Worm (Caenorhabditis elegans): Measurements from ENCODE around the gene sax-2.

Gene sax-2

DNA sequence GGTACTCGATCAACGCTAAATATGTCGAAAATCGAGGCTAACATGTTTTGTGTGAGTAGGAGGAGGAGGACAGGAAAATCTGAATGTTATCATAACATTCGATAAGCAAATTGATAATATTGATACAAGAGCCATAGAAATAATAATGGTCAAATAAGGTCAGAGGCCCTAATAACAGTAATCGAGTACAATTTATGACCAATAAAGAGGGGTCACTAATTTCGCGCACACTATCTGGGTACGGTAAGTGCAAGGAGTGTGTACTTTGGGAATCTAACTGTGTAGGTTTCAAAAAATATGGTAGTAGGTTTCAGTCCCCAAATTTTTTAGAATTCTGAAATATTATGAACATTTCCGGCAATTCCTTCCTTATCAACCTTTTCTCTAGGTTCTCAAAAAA is 34.0 kb downstream of the sax-2 start:
- TF ChIP-seq ceh-82 (tag; optimal IDR thresholded peaks at IDR 0.05) (no peak), sup-37 (GFP tag; optimal IDR thresholded peaks at IDR 0.05) (no peak), nhr-20 (tag; optimal IDR thresholded peaks at IDR 0.05) (no peak), lsy-2 (tag; optimal IDR thresholded peaks at IDR 0.05) (no peak), lin-35 (GFP tag; optimal IDR thresholded peaks at IDR 0.05) (no peak), mdl-1 (tag; optimal IDR thresholded peaks at IDR 0.05) (no peak), ces-1 (GFP tag; optimal IDR thresholded peaks at IDR 0.05) (no peak), fkh-10 (GFP tag; optimal IDR thresholded peaks at IDR 0.05) (no peak), pqm-1 (tag; optimal IDR thresholded peaks at IDR 0.05) (no peak), nhr-71 (tag; optimal IDR thresholded peaks at IDR 0.05) (no peak), nhr-237 (tag; optimal IDR thresholded peaks at IDR 0.05) (no peak), elt-2 (tag; optimal IDR thresholded peaks at IDR 0.05) (no peak), zag-1 (tag; optimal IDR thresholded peaks at IDR 0.05) (no peak), blmp-1 (tag; optimal IDR thresholded peaks at IDR 0.05) (no peak), hlh-4 (tag; optimal IDR thresholded peaks at IDR 0.05) (no peak)

DNA sequence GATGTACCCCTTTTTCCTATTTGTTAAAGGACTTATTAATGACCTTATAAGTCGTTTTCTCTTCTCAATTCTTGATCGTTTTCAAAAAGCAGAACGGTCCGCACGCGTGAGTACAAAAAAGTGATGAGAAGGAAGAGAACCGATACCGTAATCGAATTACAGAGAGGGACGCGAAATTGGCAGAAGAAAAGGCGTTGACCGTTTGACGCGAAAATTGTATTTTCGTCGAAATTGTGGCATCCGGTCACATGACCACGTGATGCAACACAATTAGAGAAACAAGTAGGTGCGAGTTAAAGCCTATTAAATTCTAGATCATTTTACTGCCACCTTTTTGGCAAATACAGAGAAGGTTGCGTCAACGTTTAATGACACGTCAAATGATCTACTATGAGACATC is 34.7 kb downstream of the sax-2 start:
- TF ChIP-seq nhr-20 (tag; optimal IDR thresholded peaks at IDR 0.05) (peak; percentile 4), grh-1 (GFP tag; IDR thresholded peaks at IDR 0.05) (no peak), lir-3 (tag; optimal IDR thresholded peaks at IDR 0.05; ENCODE audit: poor library complexity) (no peak), snpc-4 (tag; optimal IDR thresholded peaks at IDR 0.05) (no peak), mab-9 (GFP tag; IDR thresholded peaks at IDR 0.05) (no peak), nhr-84 (tag; optimal IDR thresholded peaks at IDR 0.05) (no peak), efl-1 (optimal IDR thresholded peaks at IDR 0.05) (no peak), efl-1 (GFP tag; optimal IDR thresholded peaks at IDR 0.05 in 1 of 2) (peak in 1 of 2 experiments; percentile 36), fkh-4 (tag; optimal IDR thresholded peaks at IDR 0.05; ENCODE audit: borderline replicate concordance) (no peak), pag-3 (tag; optimal IDR thresholded peaks at IDR 0.05; ENCODE audit: borderline replicate concordance, insufficient read depth) (no peak), alr-1 (tag; optimal IDR thresholded peaks at IDR 0.05; ENCODE audit: borderline replicate concordance) (no peak), fos-1 (tag; optimal IDR thresholded peaks at IDR 0.05) (no peak), nhr-237 (tag; optimal IDR thresholded peaks at IDR 0.05) (no peak), egl-13 (tag; optimal IDR thresholded peaks at IDR 0.05) (no peak), nhr-71 (tag; optimal IDR thresholded peaks at IDR 0.05) (peak; percentile 3), nhr-76 (tag; optimal IDR thresholded peaks at IDR 0.05) (no peak), swsn-7 (tag; optimal IDR thresholded peaks at IDR 0.05) (no peak), hpl-2 (GFP tag; optimal IDR thresholded peaks at IDR 0.05) (no peak), ama-1 (optimal IDR thresholded peaks at IDR 0.05) (no peak), snu-23 (GFP tag; optimal IDR thresholded peaks at IDR 0.05) (no peak), jun-1 (tag; optimal IDR thresholded peaks at IDR 0.05) (no peak), tbx-2 (tag; optimal IDR thresholded peaks at IDR 0.05) (peak; percentile 89), nhr-85 (tag) (peak; percentile 68), isw-1 (GFP tag; IDR thresholded peaks at IDR 0.05) (no peak), sptf-1 (tag; optimal IDR thresholded peaks at IDR 0.05) (no peak), nhr-28 (tag; optimal IDR thresholded peaks at IDR 0.05) (no peak), lin-14 (GFP tag; optimal IDR thresholded peaks at IDR 0.05) (peak; percentile 25)

DNA sequence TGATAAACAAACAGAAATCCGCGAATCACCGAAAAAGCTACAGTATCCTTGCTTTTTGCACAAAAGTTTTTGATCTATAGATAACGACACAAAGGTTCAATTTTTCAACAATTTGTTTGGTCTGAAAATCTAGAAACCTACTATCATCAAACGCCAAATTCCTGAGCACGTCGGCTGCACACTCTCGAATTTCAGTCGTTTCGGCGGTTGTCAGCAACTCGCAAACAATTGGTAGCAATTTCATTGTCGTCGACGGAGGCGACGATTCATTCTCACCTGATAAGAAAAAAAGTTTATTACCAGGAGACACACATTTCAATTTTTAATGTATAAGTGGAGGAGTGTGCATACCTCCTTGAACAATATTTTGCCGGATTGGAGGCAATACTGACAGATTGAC is 36.4 kb downstream of the sax-2 start:
- no peak for TF ChIP-seq C16A3.4 (tag; optimal IDR thresholded peaks at IDR 0.05)
- TF ChIP-seq aly-2 (tag; optimal IDR thresholded peaks at IDR 0.05): no peak
- no peak for TF ChIP-seq Y116A8C.19 (tag; optimal IDR thresholded peaks at IDR 0.05; ENCODE audit: borderline replicate concordance)
- TF ChIP-seq elt-2 (tag; optimal IDR thresholded peaks at IDR 0.05): peak; percentile 11
- no peak for TF ChIP-seq efl-1 (optimal IDR thresholded peaks at IDR 0.05)
- peak in 1 of 2 experiments; percentile 92 for TF ChIP-seq efl-1 (GFP tag; optimal IDR thresholded peaks at IDR 0.05 in 1 of 2)
- no peak for TF ChIP-seq sox-4 (tag; optimal IDR thresholded peaks at IDR 0.05)
- TF ChIP-seq snu-23 (GFP tag; optimal IDR thresholded peaks at IDR 0.05): no peak
- TF ChIP-seq C04F5.9 (tag; optimal IDR thresholded peaks at IDR 0.05): no peak

Measured in whole organism, L1 larva.